Worm (Caenorhabditis elegans): ENCODE results near the gene rpl-35.

The rpl-35 gene

ce11 chrIII:7824041-7824440 is 30.9 kb upstream of the rpl-35 start:
- TF ChIP-seq ceh-28 (tag; optimal IDR thresholded peaks at IDR 0.05) = no peak
- peak; percentile 100 for TF ChIP-seq egl-5 (tag; optimal IDR thresholded peaks at IDR 0.05)
- TF ChIP-seq lin-39 (tag; optimal IDR thresholded peaks at IDR 0.05) = no peak
- no peak for TF ChIP-seq fos-1 (tag; optimal IDR thresholded peaks at IDR 0.05)
- no peak for TF ChIP-seq unc-39 (tag; optimal IDR thresholded peaks at IDR 0.05)
- no peak for TF ChIP-seq fkh-10 (GFP tag; optimal IDR thresholded peaks at IDR 0.05)
- TF ChIP-seq zag-1 (tag; optimal IDR thresholded peaks at IDR 0.05) = no peak
- TF ChIP-seq ceh-16 (tag; optimal IDR thresholded peaks at IDR 0.05) = no peak

ce11 chrIII:7828576-7829461 is 26.1 kb upstream of the rpl-35 start, which contains the start of the genes egl-45 and kcmf-1:
TSS of gene egl-45 (minus strand) at chrIII:7828626.
TSS of gene kcmf-1 (plus strand) at chrIII:7829411.
- TF ChIP-seq lin-15B (tag; optimal IDR thresholded peaks at IDR 0.05) = peak; percentile 42
- no peak for TF ChIP-seq hmg-11 (tag; optimal IDR thresholded peaks at IDR 0.05)
- TF ChIP-seq nhr-25 (tag; optimal IDR thresholded peaks at IDR 0.05) = peak; percentile 21
- peak; percentile 57 for TF ChIP-seq nfya-1 (tag; optimal IDR thresholded peaks at IDR 0.05; ENCODE audit: insufficient read depth)
- no peak for TF ChIP-seq ZK546.5 (tag; optimal IDR thresholded peaks at IDR 0.05)
- no peak for TF ChIP-seq ztf-4 (tag; optimal IDR thresholded peaks at IDR 0.05)
- peak; percentile 6 for TF ChIP-seq nhr-23 (tag; optimal IDR thresholded peaks at IDR 0.05)
- TF ChIP-seq pha-4 (tag; optimal IDR thresholded peaks at IDR 0.05) = peak; percentile 71
- TF ChIP-seq egl-5 (tag; optimal IDR thresholded peaks at IDR 0.05) = peak; percentile 97

ce11 chrIII:7832473-7832872 is 22.5 kb upstream of the rpl-35 start:
- TF ChIP-seq lin-15B (tag; optimal IDR thresholded peaks at IDR 0.05) (no peak), unc-62 (GFP tag; optimal IDR thresholded peaks at IDR 0.05) (no peak)

ce11 chrIII:7834848-7835247 is 20.1 kb upstream of the rpl-35 start:
- TF ChIP-seq unc-62 (GFP tag; optimal IDR thresholded peaks at IDR 0.05) (no peak), aly-2 (tag; optimal IDR thresholded peaks at IDR 0.05) (no peak), snpc-4 (tag; optimal IDR thresholded peaks at IDR 0.05) (no peak), nhr-11 (tag; optimal IDR thresholded peaks at IDR 0.05) (no peak), jun-1 (tag; optimal IDR thresholded peaks at IDR 0.05) (no peak), ceh-16 (tag; optimal IDR thresholded peaks at IDR 0.05) (no peak), nhr-43 (tag; optimal IDR thresholded peaks at IDR 0.05; ENCODE audit: poor library complexity, severe bottlenecking) (no peak), hmg-11 (tag; optimal IDR thresholded peaks at IDR 0.05) (no peak), nhr-28 (tag; optimal IDR thresholded peaks at IDR 0.05) (no peak), mdl-1 (tag; optimal IDR thresholded peaks at IDR 0.05) (no peak), fkh-10 (GFP tag; optimal IDR thresholded peaks at IDR 0.05) (no peak), R02D3.7 (tag; optimal IDR thresholded peaks at IDR 0.05) (no peak), tbx-2 (tag; optimal IDR thresholded peaks at IDR 0.05) (no peak), lin-15B (tag; optimal IDR thresholded peaks at IDR 0.05) (no peak), nhr-67 (tag; optimal IDR thresholded peaks at IDR 0.05) (no peak), egl-27 (tag; optimal IDR thresholded peaks at IDR 0.05) (no peak), unc-39 (tag; optimal IDR thresholded peaks at IDR 0.05) (no peak), fos-1 (tag; optimal IDR thresholded peaks at IDR 0.05) (no peak)

ce11 chrIII:7835684-7836083 is 19.2 kb upstream of the rpl-35 start:
- TF ChIP-seq lin-39 (tag; optimal IDR thresholded peaks at IDR 0.05) = no peak
- no peak for TF ChIP-seq fos-1 (tag; optimal IDR thresholded peaks at IDR 0.05)
- TF ChIP-seq nhr-67 (tag; optimal IDR thresholded peaks at IDR 0.05) = no peak
- TF ChIP-seq ama-1 (optimal IDR thresholded peaks at IDR 0.05) = no peak
- TF ChIP-seq ceh-9 (tag; optimal IDR thresholded peaks at IDR 0.05) = no peak
- TF ChIP-seq ztf-11 (tag; optimal IDR thresholded peaks at IDR 0.05) = no peak
- no peak for TF ChIP-seq nhr-237 (tag; optimal IDR thresholded peaks at IDR 0.05)
- no peak for TF ChIP-seq zag-1 (tag; optimal IDR thresholded peaks at IDR 0.05)
- TF ChIP-seq skn-1 (tag; optimal IDR thresholded peaks at IDR 0.05) = no peak
